Worm (Caenorhabditis elegans) whole organism, mixed stage, embryonic: Measurements from ENCODE around the gene H03E18.1.

Experiments
- elt-1 ChIP-seq: sonication (generic microtip); optimal IDR thresholded peaks from 2 replicates; lab custom pipeline; 2017; ENCODE audit warnings: missing genetic modification characterization, mild to moderate bottlenecking, missing compliant biosample characterization, antibody characterized with exemption, moderate library complexity, borderline replicate concordance; ENCODE audit not compliant: insufficient read depth
- hlh-1 ChIP-seq: fragments of 150-350 bp; optimal IDR thresholded peaks from 2 replicates; lab custom pipeline; 2014; ENCODE audit warnings: missing biosample characterization, missing genetic modification reagents, missing genetic modification characterization
- lin-13 ChIP-seq: fragments of 150-350 bp; optimal IDR thresholded peaks from 2 replicates; lab custom pipeline; 2014; ENCODE audit warnings: missing biosample characterization, missing genetic modification characterization
- mab-5 ChIP-seq: fragments of 150-350 bp; optimal IDR thresholded peaks from 2 replicates; lab custom pipeline; 2014; ENCODE audit warnings: missing biosample characterization, missing genetic modification characterization
- mls-2 ChIP-seq: sonication (generic microtip); optimal IDR thresholded peaks from 2 replicates; lab custom pipeline; 2016; ENCODE audit warnings: mild to moderate bottlenecking, missing genetic modification characterization, moderate library complexity, missing compliant biosample characterization
- nhr-12 ChIP-seq: fragments of 150-350 bp; optimal IDR thresholded peaks from 2 replicates; lab custom pipeline; 2014; ENCODE audit warnings: missing biosample characterization, missing genetic modification characterization
- snpc-4 ChIP-seq: fragments of 150-350 bp; optimal IDR thresholded peaks from 2 replicates; lab custom pipeline; 2014; ENCODE audit warnings: missing biosample characterization, missing genetic modification characterization
- unc-39 ChIP-seq: fragments of 150-350 bp; optimal IDR thresholded peaks from 2 replicates; lab custom pipeline; 2014; ENCODE audit warnings: missing biosample characterization, missing genetic modification characterization
- ztf-11 ChIP-seq: fragments of 150-350 bp; optimal IDR thresholded peaks from 2 replicates; lab custom pipeline; 2014; ENCODE audit warnings: missing biosample characterization, missing genetic modification characterization

- no peak for TF ChIP-seq ztf-11 (tag; lab: Kevin White, UChicago)
- no peak for TF ChIP-seq mab-5
- no peak for TF ChIP-seq snpc-4 (tag; lab: Kevin White, UChicago)
- TF ChIP-seq lin-13 (tag; lab: Kevin White, UChicago) = no peak
- no peak for TF ChIP-seq unc-39
- no peak for TF ChIP-seq elt-1 (tag; lab: Kevin White, UChicago)
- no peak for TF ChIP-seq hlh-1 (tag; lab: Kevin White, UChicago)
- TF ChIP-seq nhr-12 = no peak
- TF ChIP-seq mls-2 = no peak
These were observed 1.4 kb downstream of the H03E18.1 start for ce11 chrX:8509088-8509487.
